Worm (Caenorhabditis elegans): ENCODE measurements around the gene sra-9.

- TF ChIP-seq nhr-25 (tag; optimal IDR thresholded peaks at IDR 0.05) (no peak), egl-27 (tag; optimal IDR thresholded peaks at IDR 0.05) (no peak), nhr-237 (tag; optimal IDR thresholded peaks at IDR 0.05) (no peak), elt-1 (tag; optimal IDR thresholded peaks at IDR 0.05) (no peak), unc-55 (GFP tag; optimal IDR thresholded peaks at IDR 0.05) (no peak)
Measured at ce11 chrII:9583461-9583860, 51.4 kb downstream of the sra-9 start, which contains the start of gene wee-1.1.

Data from whole organism, L2 larva.